Fruit fly (Drosophila melanogaster): ENCODE measurements around the gene Alms1a.

Gene Alms1a

dm6 chrX:4615684-4616292 is 20.0 kb downstream of the Alms1a start:
- TF ChIP-seq EcR (GFP tag; optimal IDR thresholded peaks at IDR 0.05) (no peak), Dll (optimal IDR thresholded peaks at IDR 0.05) (no peak), psq (optimal IDR thresholded peaks at IDR 0.05) (no peak), pan (optimal IDR thresholded peaks at IDR 0.05) (no peak), usp (GFP tag; optimal IDR thresholded peaks at IDR 0.05) (no peak), CG8478 (optimal IDR thresholded peaks at IDR 0.05) (no peak)

dm6 chrX:4614945-4615344 is 20.9 kb downstream of the Alms1a start:
- TF ChIP-seq pan (optimal IDR thresholded peaks at IDR 0.05) (no peak), psq (optimal IDR thresholded peaks at IDR 0.05) (no peak), Dll (optimal IDR thresholded peaks at IDR 0.05) (no peak), usp (GFP tag; optimal IDR thresholded peaks at IDR 0.05) (no peak)

DNA sequence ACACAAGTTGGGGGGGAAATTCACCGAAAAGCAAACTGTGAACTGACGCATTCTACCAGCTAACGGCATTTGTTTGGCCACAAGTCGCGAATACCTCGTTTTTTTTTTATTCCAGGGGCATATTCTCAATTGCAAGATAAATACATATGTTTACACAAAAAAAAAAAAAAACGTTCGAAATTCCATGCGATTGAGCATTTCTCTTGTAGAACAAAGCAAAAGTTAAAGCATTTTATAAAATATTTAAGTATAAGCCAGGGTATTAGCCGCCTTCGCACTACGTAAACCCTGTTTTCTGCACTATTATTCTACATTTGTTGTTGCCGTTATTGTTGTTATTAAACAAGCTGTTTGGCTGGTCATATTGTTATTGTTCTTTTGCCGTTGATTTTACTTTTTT is 21.5 kb downstream of the Alms1a start:
- no peak for TF ChIP-seq EcR (GFP tag; optimal IDR thresholded peaks at IDR 0.05)
- TF ChIP-seq CG8478 (optimal IDR thresholded peaks at IDR 0.05) = no peak
- no peak for TF ChIP-seq usp (GFP tag; optimal IDR thresholded peaks at IDR 0.05)
- TF ChIP-seq Dll (optimal IDR thresholded peaks at IDR 0.05) = no peak
- TF ChIP-seq pan (optimal IDR thresholded peaks at IDR 0.05) = no peak
- no peak for TF ChIP-seq psq (optimal IDR thresholded peaks at IDR 0.05)

dm6 chrX:4613613-4614012 is 22.2 kb downstream of the Alms1a start:
- TF ChIP-seq EcR (GFP tag; optimal IDR thresholded peaks at IDR 0.05) (no peak), usp (GFP tag; optimal IDR thresholded peaks at IDR 0.05) (no peak), Dll (optimal IDR thresholded peaks at IDR 0.05) (no peak), psq (optimal IDR thresholded peaks at IDR 0.05) (no peak), CG8478 (optimal IDR thresholded peaks at IDR 0.05) (no peak), pan (optimal IDR thresholded peaks at IDR 0.05) (no peak)

- no peak for TF ChIP-seq usp (GFP tag; optimal IDR thresholded peaks at IDR 0.05)
- no peak for TF ChIP-seq CG8478 (optimal IDR thresholded peaks at IDR 0.05)
- no peak for TF ChIP-seq psq (optimal IDR thresholded peaks at IDR 0.05)
- no peak for TF ChIP-seq Dll (optimal IDR thresholded peaks at IDR 0.05)
- no peak for TF ChIP-seq pan (optimal IDR thresholded peaks at IDR 0.05)
- TF ChIP-seq EcR (GFP tag; optimal IDR thresholded peaks at IDR 0.05) = no peak
These were observed 23.4 kb downstream of the Alms1a start for dm6 chrX:4612454-4612853.

DNA sequence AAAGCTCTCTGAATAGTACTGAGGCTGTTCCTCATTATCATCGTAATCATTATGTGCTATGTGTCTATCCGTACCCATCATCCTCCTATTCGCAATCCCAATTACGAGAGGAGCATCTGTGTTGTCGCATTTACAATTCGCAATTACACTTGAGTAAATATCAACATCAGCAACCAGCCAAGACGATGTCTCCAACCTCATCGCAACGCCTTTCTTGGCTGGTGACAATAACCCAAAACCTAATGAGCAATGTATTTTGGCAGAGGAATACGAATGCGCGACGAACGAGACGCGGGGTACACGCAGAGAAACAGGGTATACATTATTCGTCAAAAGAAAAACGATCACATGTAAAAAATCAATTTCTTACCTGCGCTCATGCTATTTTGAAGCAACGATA is 25.3 kb downstream of the Alms1a start:
- TF ChIP-seq psq (optimal IDR thresholded peaks at IDR 0.05) = no peak
- no peak for TF ChIP-seq EcR (GFP tag; optimal IDR thresholded peaks at IDR 0.05)
- TF ChIP-seq pan (optimal IDR thresholded peaks at IDR 0.05) = no peak
- no peak for TF ChIP-seq CG8478 (optimal IDR thresholded peaks at IDR 0.05)
- no peak for TF ChIP-seq Dll (optimal IDR thresholded peaks at IDR 0.05)
- TF ChIP-seq usp (GFP tag; optimal IDR thresholded peaks at IDR 0.05) = no peak

DNA sequence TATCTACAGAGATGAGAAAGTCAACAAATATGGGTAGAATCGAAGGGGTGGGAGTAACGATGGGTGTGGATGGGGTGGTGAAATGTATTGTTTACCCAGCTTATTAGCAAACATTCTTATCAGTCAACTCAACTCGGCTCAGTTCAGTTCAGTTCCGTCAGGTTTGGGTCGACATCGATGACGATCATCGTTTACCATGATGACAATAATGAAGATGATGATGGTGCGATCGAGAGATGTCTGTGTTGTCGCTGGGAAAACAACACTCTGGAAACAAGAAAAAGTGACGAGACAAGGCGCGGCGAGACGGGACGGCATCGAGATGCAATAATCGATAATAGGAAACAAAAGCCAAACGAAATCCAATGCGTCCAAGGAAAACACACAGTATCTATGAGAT is 26.1 kb downstream of the Alms1a start:
- TF ChIP-seq Dll (optimal IDR thresholded peaks at IDR 0.05) (no peak), pan (optimal IDR thresholded peaks at IDR 0.05) (no peak), EcR (GFP tag; optimal IDR thresholded peaks at IDR 0.05) (no peak), usp (GFP tag; optimal IDR thresholded peaks at IDR 0.05) (no peak), psq (optimal IDR thresholded peaks at IDR 0.05) (no peak), CG8478 (optimal IDR thresholded peaks at IDR 0.05) (no peak)

DNA sequence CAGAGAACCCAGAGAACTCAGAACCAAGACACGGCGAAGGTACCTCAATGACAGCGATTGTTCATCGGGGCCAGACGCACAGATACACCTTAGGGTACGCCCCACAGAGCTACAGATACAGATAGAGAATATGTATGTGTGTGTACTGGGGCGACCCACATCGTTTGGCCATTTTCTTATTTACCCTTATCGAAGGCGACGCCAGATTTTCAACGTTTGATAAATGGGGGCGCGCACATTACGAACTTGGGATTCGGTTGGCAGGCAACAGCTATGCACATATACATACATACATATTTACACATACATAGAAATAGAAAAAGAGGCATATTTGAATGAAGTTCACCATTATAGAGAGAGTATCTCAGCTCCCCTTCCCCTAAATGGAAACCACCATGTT is 29.4 kb downstream of the Alms1a start:
- no peak for TF ChIP-seq EcR (GFP tag; optimal IDR thresholded peaks at IDR 0.05)
- TF ChIP-seq usp (GFP tag; optimal IDR thresholded peaks at IDR 0.05) = no peak
- no peak for TF ChIP-seq pan (optimal IDR thresholded peaks at IDR 0.05)
- no peak for TF ChIP-seq Dll (optimal IDR thresholded peaks at IDR 0.05)
- no peak for TF ChIP-seq CG8478 (optimal IDR thresholded peaks at IDR 0.05)
- TF ChIP-seq psq (optimal IDR thresholded peaks at IDR 0.05) = no peak

DNA sequence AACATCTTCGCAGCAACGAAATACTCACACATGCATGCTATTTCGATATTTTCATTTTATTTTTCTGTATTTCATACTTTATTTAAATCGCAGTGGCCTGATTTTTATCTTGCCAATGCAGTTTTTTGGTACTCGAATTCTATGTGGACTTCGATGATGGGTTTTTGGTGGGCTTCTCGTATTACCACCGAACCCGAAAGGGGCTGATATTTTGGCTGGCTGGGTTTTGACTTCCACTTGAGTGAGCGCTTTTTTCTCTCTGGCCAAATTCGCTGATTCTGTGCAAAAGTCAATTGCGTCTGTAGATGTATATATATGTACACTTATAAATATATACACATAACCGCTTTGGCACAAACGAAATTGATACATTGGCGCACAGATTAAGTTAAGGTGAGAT is 30.5 kb downstream of the Alms1a start:
- TF ChIP-seq EcR (GFP tag; optimal IDR thresholded peaks at IDR 0.05) = no peak
- no peak for TF ChIP-seq pan (optimal IDR thresholded peaks at IDR 0.05)
- TF ChIP-seq usp (GFP tag; optimal IDR thresholded peaks at IDR 0.05) = no peak
- no peak for TF ChIP-seq psq (optimal IDR thresholded peaks at IDR 0.05)
- TF ChIP-seq CG8478 (optimal IDR thresholded peaks at IDR 0.05) = no peak
- TF ChIP-seq Dll (optimal IDR thresholded peaks at IDR 0.05) = no peak

dm6 chrX:4604553-4604952 is 31.3 kb downstream of the Alms1a start:
- TF ChIP-seq CG8478 (optimal IDR thresholded peaks at IDR 0.05) (no peak), psq (optimal IDR thresholded peaks at IDR 0.05) (no peak), EcR (GFP tag; optimal IDR thresholded peaks at IDR 0.05) (no peak), usp (GFP tag; optimal IDR thresholded peaks at IDR 0.05) (no peak), Dll (optimal IDR thresholded peaks at IDR 0.05) (no peak), pan (optimal IDR thresholded peaks at IDR 0.05) (no peak)

- TF ChIP-seq usp (GFP tag; optimal IDR thresholded peaks at IDR 0.05) = no peak
- no peak for TF ChIP-seq psq (optimal IDR thresholded peaks at IDR 0.05)
- no peak for TF ChIP-seq EcR (GFP tag; optimal IDR thresholded peaks at IDR 0.05)
- TF ChIP-seq pan (optimal IDR thresholded peaks at IDR 0.05) = no peak
- no peak for TF ChIP-seq CG8478 (optimal IDR thresholded peaks at IDR 0.05)
- TF ChIP-seq Dll (optimal IDR thresholded peaks at IDR 0.05) = no peak
These were observed 31.7 kb downstream of the Alms1a start for dm6 chrX:4604107-4604506.

dm6 chrX:4599897-4600469 is 35.8 kb downstream of the Alms1a start:
- TF ChIP-seq CG8478 (optimal IDR thresholded peaks at IDR 0.05) = no peak
- no peak for TF ChIP-seq psq (optimal IDR thresholded peaks at IDR 0.05)
- TF ChIP-seq pan (optimal IDR thresholded peaks at IDR 0.05) = no peak
- TF ChIP-seq EcR (GFP tag; optimal IDR thresholded peaks at IDR 0.05) = no peak
- no peak for TF ChIP-seq Dll (optimal IDR thresholded peaks at IDR 0.05)
- TF ChIP-seq usp (GFP tag; optimal IDR thresholded peaks at IDR 0.05) = no peak
